Worm (Caenorhabditis elegans) whole organism, young adult: Measurements from ENCODE around the gene F14H8.2.

Source experiments
- F39B2.1 ChIP-seq: fragments of 200-800 bp; sonication (Bioruptor generic); IDR thresholded peaks from 2 replicates; pipeline ENCODE4 v1.3.6; 2022; ENCODE audit warnings: missing genetic modification reagents, missing genetic modification characterization, missing compliant biosample characterization
- ama-1 ChIP-seq, 3 experiments: fragments of 150-350 bp in 1 of 3; sonication (generic microtip) in 2 of 3; optimal IDR thresholded peaks; 2 replicates each; lab custom pipeline; 2014 to 2018; ENCODE audit warnings: missing biosample characterization in 2 of 3, missing genetic modification characterization in 2 of 3, missing genetic modification reagents in 2 of 3
- athp-1 ChIP-seq: sonication (generic microtip); optimal IDR thresholded peaks from 2 replicates; lab custom pipeline; 2017; ENCODE audit warnings: mild to moderate bottlenecking, missing genetic modification characterization, missing compliant biosample characterization
- bed-1 ChIP-seq: fragments of 200-800 bp; sonication (Bioruptor generic); IDR thresholded peaks from 2 replicates; pipeline ENCODE4 v1.3.6; 2022; ENCODE audit warnings: missing genetic modification reagents, missing genetic modification characterization, missing compliant biosample characterization
- cebp-2 ChIP-seq: fragments of 200-800 bp; sonication (Bioruptor generic); IDR thresholded peaks from 2 replicates; pipeline ENCODE4 v1.3.6; 2022; ENCODE audit warnings: missing genetic modification characterization, missing compliant biosample characterization
- ceh-27 ChIP-seq: fragments of 200-800 bp; sonication (Bioruptor generic); optimal IDR thresholded peaks from 2 replicates; lab custom pipeline; 2018; ENCODE audit warnings: mild to moderate bottlenecking, missing genetic modification characterization, moderate library complexity, missing compliant biosample characterization
- ets-4 ChIP-seq: fragments of 200-800 bp; sonication (Bioruptor generic); optimal IDR thresholded peaks from 2 replicates; lab custom pipeline; 2018; ENCODE audit warnings: mild to moderate bottlenecking, missing genetic modification characterization, missing compliant biosample characterization
- let-607 ChIP-seq, 2 experiments: fragments of 200-800 bp in 1 of 2; sonication (Bioruptor generic) in 1 of 2; sonication (generic microtip) in 1 of 2; optimal IDR thresholded peaks; 2 replicates each; lab custom pipeline; 2016 to 2018; ENCODE audit warnings: mild to moderate bottlenecking in 2 of 2, missing compliant biosample characterization in 2 of 2, missing genetic modification characterization in 2 of 2, moderate library complexity in 2 of 2, missing genotype in 1 of 2
- lin-35 ChIP-seq, 3 experiments: fragments of 150-350 bp in 2 of 3; sonication (generic microtip) in 1 of 3; optimal IDR thresholded peaks; 2 replicates each; lab custom pipeline; 2014 to 2018; ENCODE audit warnings: missing biosample characterization in 3 of 3, missing genetic modification characterization in 3 of 3, missing genetic modification reagents in 3 of 3
- lin-54 ChIP-seq: fragments of 200-800 bp; sonication (Bioruptor generic); optimal IDR thresholded peaks from 2 replicates; lab custom pipeline; 2018; ENCODE audit warnings: mild to moderate bottlenecking, missing genetic modification characterization, missing compliant biosample characterization
- lsy-27 ChIP-seq: sonication (generic microtip); optimal IDR thresholded peaks from 2 replicates; lab custom pipeline; 2017; ENCODE audit warnings: missing genetic modification characterization, mild to moderate bottlenecking, missing compliant biosample characterization, antibody characterized with exemption, missing genotype, borderline replicate concordance; ENCODE audit not compliant: insufficient read depth
- snpc-3.4 ChIP-seq: sonication (generic microtip); optimal IDR thresholded peaks from 2 replicates; lab custom pipeline; 2017; ENCODE audit warnings: missing genetic modification characterization, mild to moderate bottlenecking, missing compliant biosample characterization, antibody characterized with exemption, moderate library complexity, missing genotype, missing genetic modification reagents
- unc-62 ChIP-seq: fragments of 150-350 bp; optimal IDR thresholded peaks from 2 replicates; lab custom pipeline; 2014; ENCODE audit warnings: missing biosample characterization, missing genetic modification reagents, missing genetic modification characterization

- peak; percentile 74 for TF ChIP-seq snpc-3.4
- TF ChIP-seq bed-1 (GFP tag; lab: Robert Waterston, UW), result no peak
- TF ChIP-seq ets-4 (GFP tag; lab: Kevin White, UChicago), result no peak
- no peak for TF ChIP-seq lin-35 (GFP tag; optimal IDR thresholded peaks at IDR 0.05; lab: Kevin White, UChicago)
- TF ChIP-seq ceh-27 (GFP tag; lab: Kevin White, UChicago), result no peak
- no peak for TF ChIP-seq ama-1 (optimal IDR thresholded peaks at IDR 0.05; lab: Kevin White, UChicago)
- TF ChIP-seq ama-1 (GFP tag; optimal IDR thresholded peaks at IDR 0.05; lab: Kevin White, UChicago), result peak in 1 of 2 experiments; percentile 49
- TF ChIP-seq let-607 (tag; optimal IDR thresholded peaks at IDR 0.05; lab: Kevin White, UChicago), result no peak
- no peak for TF ChIP-seq lsy-27
- peak; percentile 71 for TF ChIP-seq athp-1 (tag; lab: Kevin White, UChicago)
- 0 out of 2 replicates have a peak, but pooled peaks have one; percentile 43 for TF ChIP-seq F39B2.1 (GFP tag; lab: Robert Waterston, UW)
- no peak for TF ChIP-seq unc-62 (GFP tag; lab: Kevin White, UChicago)
- TF ChIP-seq lin-54 (GFP tag; lab: Kevin White, UChicago), result peak; percentile 51
- no peak for TF ChIP-seq cebp-2 (GFP tag; lab: Robert Waterston, UW)
Measured at ce11 chrV:14991489-14991888, 28.6 kb downstream of the F14H8.2 start.
